Worm (Caenorhabditis elegans) whole organism, L4 larva: ENCODE data around the gene cyn-12.

Source experiments
- D1046.2 ChIP-seq: fragments of 200-800 bp; sonication (Bioruptor generic); IDR thresholded peaks from 2 replicates; pipeline ENCODE4 v1.3.6; 2022; ENCODE audit warnings: missing genetic modification characterization, missing compliant biosample characterization
- F10B5.3 ChIP-seq: sonication (generic microtip); optimal IDR thresholded peaks from 2 replicates; lab custom pipeline; 2016; ENCODE audit warnings: mild to moderate bottlenecking, missing genetic modification characterization, missing compliant biosample characterization
- F26F4.8 ChIP-seq: fragments of 200-800 bp; sonication (Bioruptor generic); conservative IDR thresholded peaks from 2 replicates; pipeline ENCODE4 v1.3.6; 2022; ENCODE audit warnings: missing genetic modification characterization, missing compliant biosample characterization
- F44E2.7 ChIP-seq: fragments of 200-800 bp; sonication (Bioruptor generic); IDR thresholded peaks from 2 replicates; pipeline ENCODE4 v2.1.2; 2022; ENCODE audit warnings: missing genetic modification characterization, missing compliant biosample characterization
- F49E8.2 ChIP-seq: sonication (generic microtip); optimal IDR thresholded peaks from 2 replicates; lab custom pipeline; 2016; ENCODE audit warnings: missing compliant biosample characterization, mild to moderate bottlenecking, missing genetic modification characterization, borderline replicate concordance
- Y75B8A.6 ChIP-seq: fragments of 200-800 bp; sonication (Bioruptor generic); IDR thresholded peaks from 2 replicates; pipeline ENCODE4 v1.3.6; 2022; ENCODE audit warnings: missing genetic modification reagents, missing genetic modification characterization, missing compliant biosample characterization
- aha-1 ChIP-seq: fragments of 150-350 bp; peaks from one replicate; lab custom pipeline; 2014; ENCODE audit warnings: missing biosample characterization, missing genetic modification characterization
- aly-2 ChIP-seq: sonication (generic microtip); optimal IDR thresholded peaks from 2 replicates; lab custom pipeline; 2018; ENCODE audit warnings: missing biosample characterization, missing genetic modification characterization
- arid-1 ChIP-seq: fragments of 200-800 bp; sonication (Bioruptor generic); conservative IDR thresholded peaks from 2 replicates; pipeline ENCODE4 v1.3.6; 2022; ENCODE audit warnings: missing genetic modification reagents, missing genetic modification characterization, missing compliant biosample characterization
- ceh-20 ChIP-seq: fragments of 200-800 bp; sonication (Bioruptor generic); IDR thresholded peaks from 2 replicates; pipeline ENCODE4 v1.3.6; 2022; ENCODE audit warnings: missing genetic modification reagents, missing genetic modification characterization, missing compliant biosample characterization
- ces-1 ChIP-seq: fragments of 150-350 bp; sonication (generic microtip); optimal IDR thresholded peaks from 4 replicates; lab custom pipeline; 2014; ENCODE audit warnings: missing biosample characterization, missing genetic modification reagents, missing genetic modification characterization
- daf-16 ChIP-seq, 3 experiments: sonication (generic microtip); optimal IDR thresholded peaks; 2 replicates each; lab custom pipeline; 2016 to 2017; ENCODE audit warnings: missing genetic modification characterization in 3 of 3, missing genetic modification reagents in 3 of 3, mild to moderate bottlenecking in 2 of 3, missing compliant biosample characterization in 2 of 3, missing biosample characterization in 1 of 3, moderate library complexity in 1 of 3
- daf-19 ChIP-seq: fragments of 200-800 bp; sonication (Bioruptor generic); conservative IDR thresholded peaks from 2 replicates; pipeline ENCODE4 v1.3.6; 2022; ENCODE audit warnings: missing genetic modification characterization, missing compliant biosample characterization
- dmd-6 ChIP-seq: fragments of 200-800 bp; sonication (Bioruptor generic); IDR thresholded peaks from 2 replicates; pipeline ENCODE4 v1.3.6; 2022; ENCODE audit warnings: missing genetic modification reagents, missing genetic modification characterization, missing compliant biosample characterization
- dpl-1 ChIP-seq: fragments of 150-350 bp; optimal IDR thresholded peaks from 2 replicates; lab custom pipeline; 2014; ENCODE audit warnings: missing biosample characterization, missing genetic modification reagents, missing genetic modification characterization
- egl-43 ChIP-seq: fragments of 200-800 bp; sonication (Bioruptor generic); IDR thresholded peaks from 2 replicates; pipeline ENCODE4 v1.3.6; 2022; ENCODE audit warnings: missing genetic modification reagents, missing genetic modification characterization, missing compliant biosample characterization
- fos-1 ChIP-seq: fragments of 150-350 bp; optimal IDR thresholded peaks from 2 replicates; lab custom pipeline; 2014; ENCODE audit warnings: missing biosample characterization, missing genetic modification characterization
- hif-1 ChIP-seq, 2 experiments: sonication (generic microtip); optimal IDR thresholded peaks; 2 replicates each; lab custom pipeline; 2016 to 2017; ENCODE audit warnings: missing compliant biosample characterization in 2 of 2, missing genetic modification characterization in 2 of 2, missing genetic modification reagents in 2 of 2, missing genotype in 2 of 2, mild to moderate bottlenecking in 1 of 2
- hlh-11 ChIP-seq: fragments of 200-800 bp; sonication (Bioruptor generic); optimal IDR thresholded peaks from 2 replicates; lab custom pipeline; 2018; ENCODE audit warnings: mild to moderate bottlenecking, missing genetic modification characterization, missing compliant biosample characterization
- hlh-30 ChIP-seq: sonication (generic microtip); optimal IDR thresholded peaks from 2 replicates; lab custom pipeline; 2017; ENCODE audit warnings: antibody characterized with exemption, mild to moderate bottlenecking, missing genetic modification characterization, missing compliant biosample characterization; ENCODE audit not compliant: insufficient read depth
- hmg-1.1 ChIP-seq: fragments of 200-800 bp; sonication (Bioruptor generic); IDR thresholded peaks from 2 replicates; pipeline ENCODE4 v1.3.6; 2022; ENCODE audit warnings: missing genetic modification reagents, missing genetic modification characterization, missing compliant biosample characterization
- lin-1 ChIP-seq: fragments of 200-800 bp; sonication (Bioruptor generic); IDR thresholded peaks from 2 replicates; pipeline ENCODE4 v1.3.6; 2022; ENCODE audit warnings: missing genetic modification reagents, missing genetic modification characterization, missing compliant biosample characterization
- lin-38 ChIP-seq: fragments of 200-800 bp; sonication (Bioruptor generic); IDR thresholded peaks from 2 replicates; pipeline ENCODE4 v1.3.6; 2022; ENCODE audit warnings: missing genetic modification reagents, missing genetic modification characterization, missing compliant biosample characterization
- mdl-1 ChIP-seq, 2 experiments: fragments of 150-350 bp in 1 of 2; sonication (generic microtip) in 1 of 2; optimal IDR thresholded peaks; 2 replicates each; lab custom pipeline; 2014 to 2017; ENCODE audit warnings: missing biosample characterization in 2 of 2, missing genetic modification characterization in 2 of 2
- mxl-3 ChIP-seq: fragments of 200-800 bp; sonication (Bioruptor generic); optimal IDR thresholded peaks from 2 replicates; lab custom pipeline; 2018; ENCODE audit warnings: mild to moderate bottlenecking, missing genetic modification characterization, missing compliant biosample characterization
- nhr-11 ChIP-seq: fragments of 150-350 bp; optimal IDR thresholded peaks from 2 replicates; lab custom pipeline; 2014; ENCODE audit warnings: missing biosample characterization, missing genetic modification characterization
- nhr-111 ChIP-seq: fragments of 200-800 bp; sonication (Bioruptor generic); optimal IDR thresholded peaks from 2 replicates; lab custom pipeline; 2018; ENCODE audit warnings: mild to moderate bottlenecking, missing genetic modification characterization, missing compliant biosample characterization
- nhr-237 ChIP-seq: sonication (generic microtip); optimal IDR thresholded peaks from 2 replicates; lab custom pipeline; 2017; ENCODE audit warnings: missing biosample characterization, missing genetic modification characterization
- nhr-28 ChIP-seq: fragments of 150-350 bp; optimal IDR thresholded peaks from 2 replicates; lab custom pipeline; 2014; ENCODE audit warnings: missing biosample characterization, missing genetic modification characterization
- nhr-48 ChIP-seq: sonication (generic microtip); optimal IDR thresholded peaks from 2 replicates; lab custom pipeline; 2016; ENCODE audit warnings: mild to moderate bottlenecking, missing genetic modification characterization, missing compliant biosample characterization
- nhr-76 ChIP-seq: fragments of 150-350 bp; optimal IDR thresholded peaks from 2 replicates; lab custom pipeline; 2014; ENCODE audit warnings: missing biosample characterization, missing genetic modification characterization
- nhr-77 ChIP-seq: fragments of 150-350 bp; optimal IDR thresholded peaks from 2 replicates; lab custom pipeline; 2014; ENCODE audit warnings: missing biosample characterization, missing genetic modification characterization
- rbr-2 ChIP-seq: sonication (generic microtip); optimal IDR thresholded peaks from 2 replicates; lab custom pipeline; 2016; ENCODE audit warnings: missing genotype, missing genetic modification characterization, missing compliant biosample characterization
- set-16 ChIP-seq: fragments of 200-800 bp; sonication (Bioruptor generic); IDR thresholded peaks from 2 replicates; pipeline ENCODE4 v1.3.6; 2022; ENCODE audit warnings: missing genetic modification reagents, missing genetic modification characterization, missing compliant biosample characterization
- snpc-1.2 ChIP-seq: fragments of 200-800 bp; sonication (Bioruptor generic); IDR thresholded peaks from 2 replicates; pipeline ENCODE4 v1.3.6; 2022; ENCODE audit warnings: missing genetic modification reagents, missing genetic modification characterization, missing compliant biosample characterization
- snpc-4 ChIP-seq: fragments of 150-350 bp; optimal IDR thresholded peaks from 2 replicates; lab custom pipeline; 2014; ENCODE audit warnings: missing biosample characterization, missing genetic modification characterization
- spr-3 ChIP-seq: fragments of 200-800 bp; sonication (Bioruptor generic); optimal IDR thresholded peaks from 2 replicates; lab custom pipeline; 2018; ENCODE audit warnings: mild to moderate bottlenecking, missing genetic modification characterization, missing compliant biosample characterization
- tag-97 ChIP-seq: fragments of 200-800 bp; sonication (Bioruptor generic); IDR thresholded peaks from 2 replicates; pipeline ENCODE4 v1.3.6; 2022; ENCODE audit warnings: missing genetic modification characterization, missing compliant biosample characterization
- unc-62 ChIP-seq, 3 experiments: fragments of 150-350 bp in 1 of 3; sonication (generic microtip); optimal IDR thresholded peaks in 2 of 3; peaks in 1 of 3; 1 replicate in 1 of 3; 2 replicates in 2 of 3; lab custom pipeline; 2014 to 2017; ENCODE audit warnings: missing biosample characterization in 3 of 3, missing genetic modification characterization in 3 of 3, missing genetic modification reagents in 3 of 3, missing genotype in 1 of 3
- vab-7 ChIP-seq: fragments of 200-800 bp; sonication (Bioruptor generic); IDR thresholded peaks from 2 replicates; pipeline ENCODE4 v1.3.6; 2022; ENCODE audit warnings: missing genetic modification reagents, missing genetic modification characterization, missing compliant biosample characterization
- zfp-3 ChIP-seq: fragments of 200-800 bp; sonication (Bioruptor generic); conservative IDR thresholded peaks from 2 replicates; pipeline ENCODE4 v1.3.6; 2022; ENCODE audit warnings: missing genetic modification reagents, missing genetic modification characterization, missing compliant biosample characterization
- zip-11 ChIP-seq: fragments of 200-800 bp; sonication (Bioruptor generic); IDR thresholded peaks from 2 replicates; pipeline ENCODE4 v1.3.6; 2022; ENCODE audit warnings: missing genetic modification characterization, missing compliant biosample characterization
- ztf-11 ChIP-seq: fragments of 150-350 bp; optimal IDR thresholded peaks from 2 replicates; lab custom pipeline; 2014; ENCODE audit warnings: missing biosample characterization, missing genetic modification characterization

Gene cyn-12

DNA sequence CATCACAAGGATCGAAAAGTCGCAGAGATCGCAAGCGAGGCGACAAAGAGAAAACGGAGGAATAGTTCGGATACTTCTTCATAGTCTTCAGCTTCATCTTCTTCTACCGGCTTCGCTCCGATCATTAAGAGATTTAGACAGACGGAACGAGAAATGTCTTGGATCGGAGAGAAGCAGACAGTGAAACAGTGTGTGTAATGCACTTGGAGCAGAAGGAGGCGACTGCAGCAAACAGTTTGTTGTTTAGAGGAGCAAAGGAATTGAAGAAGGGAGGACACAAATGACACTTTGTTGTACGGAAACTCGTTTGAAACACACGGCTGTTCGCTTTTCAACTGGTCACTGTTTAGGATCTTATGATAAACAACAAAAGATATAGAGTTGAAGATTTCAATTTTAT, 33.6 kb downstream of the cyn-12 start (continued):
- TF ChIP-seq hlh-30 (no peak), fos-1 (tag; lab: Kevin White, UChicago) (no peak), ces-1 (no peak), mdl-1 (tag; optimal IDR thresholded peaks at IDR 0.05; lab: Kevin White, UChicago) (no peak), arid-1 (GFP tag; lab: Robert Waterston, UW) (no peak), unc-62 (GFP tag; optimal IDR thresholded peaks at IDR 0.05 in 1 of 2; lab: Kevin White, UChicago) (peak in 1 of 2 experiments; percentile 38), unc-62 (tag; optimal IDR thresholded peaks at IDR 0.05; lab: Kevin White, UChicago) (no peak), nhr-77 (tag; lab: Kevin White, UChicago) (no peak), lin-1 (GFP tag; lab: Robert Waterston, UW) (no peak), mxl-3 (GFP tag; lab: Kevin White, UChicago) (no peak), rbr-2 (no peak), nhr-28 (peak; percentile 8), spr-3 (no peak), aly-2 (tag; lab: Kevin White, UChicago) (no peak), F26F4.8 (GFP tag; lab: Robert Waterston, UW) (no peak), snpc-4 (no peak), nhr-111 (GFP tag; lab: Kevin White, UChicago) (no peak), F10B5.3 (no peak)

DNA sequence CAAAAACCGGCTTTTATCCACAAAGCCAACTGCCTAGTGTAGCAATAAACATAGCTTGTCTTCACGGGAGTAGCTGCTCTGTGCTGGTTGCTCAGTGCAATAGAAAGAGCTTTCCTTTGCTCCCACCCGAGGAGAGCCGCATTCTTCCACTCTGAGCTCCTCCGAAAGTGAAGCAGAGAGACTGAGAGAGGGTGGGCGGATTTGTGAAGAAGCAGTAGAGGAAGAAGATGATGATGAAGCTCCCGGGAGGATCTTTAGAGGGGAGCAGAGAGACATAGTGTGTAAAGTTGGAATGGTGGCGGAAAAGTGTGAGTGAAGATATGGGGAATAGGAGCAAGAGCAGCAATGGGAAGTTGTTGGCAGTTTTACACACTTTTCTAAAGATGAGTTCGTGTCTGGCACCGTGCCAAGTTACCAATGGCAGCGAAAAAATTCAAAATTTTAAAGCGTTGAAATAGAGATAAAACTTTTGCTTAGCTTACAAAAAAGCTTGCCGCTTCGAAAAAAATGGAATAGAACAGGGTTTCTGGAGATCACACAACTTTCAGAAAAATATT, 34.4 kb downstream of the cyn-12 start, which contains the start of gene ZC477.4:
Gene ZC477.4 (minus strand): TSS at position 276 of the 557 bp plus-strand sequence.
- peak in 1 of 2 experiments; percentile 41 for TF ChIP-seq unc-62 (GFP tag; optimal IDR thresholded peaks at IDR 0.05 in 1 of 2; lab: Kevin White, UChicago)
- no peak for TF ChIP-seq unc-62 (tag; optimal IDR thresholded peaks at IDR 0.05; lab: Kevin White, UChicago)
- no peak for TF ChIP-seq arid-1 (GFP tag; lab: Robert Waterston, UW)
- no peak for TF ChIP-seq dpl-1 (GFP tag; lab: Kevin White, UChicago)
- peak; percentile 53 for TF ChIP-seq set-16 (GFP tag; lab: Robert Waterston, UW)
- TF ChIP-seq hmg-1.1 (GFP tag; lab: Robert Waterston, UW) = no peak
- TF ChIP-seq zfp-3 (GFP tag; lab: Robert Waterston, UW) = no peak
- no peak for TF ChIP-seq ceh-20 (GFP tag; lab: Robert Waterston, UW)
- no peak for TF ChIP-seq mdl-1 (tag; optimal IDR thresholded peaks at IDR 0.05; lab: Kevin White, UChicago)
- peak; percentile 39 for TF ChIP-seq nhr-11
- no peak for TF ChIP-seq nhr-48 (tag; lab: Kevin White, UChicago)
- TF ChIP-seq zip-11 = no peak
- peak in 1 of 2 experiments; percentile 68 for TF ChIP-seq daf-16 (GFP tag; optimal IDR thresholded peaks at IDR 0.05; lab: Kevin White, UChicago)
- TF ChIP-seq daf-16 (tag; optimal IDR thresholded peaks at IDR 0.05; lab: Kevin White, UChicago) = no peak
- peak; percentile 52 for TF ChIP-seq hlh-11 (tag; lab: Kevin White, UChicago)
- no peak for TF ChIP-seq lin-1 (GFP tag; lab: Robert Waterston, UW)
- TF ChIP-seq egl-43 = no peak
- TF ChIP-seq ztf-11 = no peak
- TF ChIP-seq D1046.2 = no peak
- no peak for TF ChIP-seq lin-38 (GFP tag; lab: Robert Waterston, UW)
- TF ChIP-seq mxl-3 (GFP tag; lab: Kevin White, UChicago) = peak; percentile 4

ce11 chrIV:7097450-7097849, 35.6 kb downstream of the cyn-12 start:
- TF ChIP-seq unc-62 (GFP tag; optimal IDR thresholded peaks at IDR 0.05 in 1 of 2; lab: Kevin White, UChicago) (peak in 1 of 2 experiments; percentile 95), unc-62 (tag; optimal IDR thresholded peaks at IDR 0.05; lab: Kevin White, UChicago) (no peak), F44E2.7 (no peak)

DNA sequence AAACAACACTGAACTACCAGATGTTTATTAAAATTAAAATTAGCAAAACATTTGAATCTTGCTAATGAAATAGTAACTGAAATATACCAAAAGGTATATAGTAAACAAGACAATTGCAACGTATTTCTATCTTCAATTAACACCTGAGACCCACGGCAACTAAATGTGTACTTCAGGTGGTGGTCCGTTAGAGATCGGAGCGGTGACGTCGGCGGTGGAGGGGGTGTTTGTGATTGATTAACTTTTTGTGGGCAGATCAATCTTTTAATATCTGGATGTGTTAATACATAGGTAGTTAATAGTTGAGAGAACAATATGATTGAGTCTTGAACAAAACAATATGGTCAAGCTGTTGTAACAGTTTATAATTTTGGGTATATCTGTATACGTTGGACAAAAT, 36.9 kb downstream of the cyn-12 start:
- TF ChIP-seq aha-1 (tag; lab: Kevin White, UChicago) (no peak), nhr-237 (tag; lab: Kevin White, UChicago) (no peak), snpc-1.2 (GFP tag; lab: Robert Waterston, UW) (no peak), nhr-76 (tag; lab: Kevin White, UChicago) (no peak), tag-97 (GFP tag; lab: Robert Waterston, UW) (no peak), spr-3 (no peak), vab-7 (no peak), daf-19 (GFP tag; lab: Robert Waterston, UW) (no peak), snpc-4 (no peak), Y75B8A.6 (GFP tag; lab: Robert Waterston, UW) (no peak), dmd-6 (GFP tag; lab: Robert Waterston, UW) (no peak), zfp-3 (GFP tag; lab: Robert Waterston, UW) (no peak), hif-1 (tag; optimal IDR thresholded peaks at IDR 0.05; lab: Kevin White, UChicago) (no peak), F49E8.2 (tag; lab: Kevin White, UChicago) (no peak)
